Fruit fly (Drosophila melanogaster): ENCODE measurements around the gene CG10588.

Gene CG10588

DNA sequence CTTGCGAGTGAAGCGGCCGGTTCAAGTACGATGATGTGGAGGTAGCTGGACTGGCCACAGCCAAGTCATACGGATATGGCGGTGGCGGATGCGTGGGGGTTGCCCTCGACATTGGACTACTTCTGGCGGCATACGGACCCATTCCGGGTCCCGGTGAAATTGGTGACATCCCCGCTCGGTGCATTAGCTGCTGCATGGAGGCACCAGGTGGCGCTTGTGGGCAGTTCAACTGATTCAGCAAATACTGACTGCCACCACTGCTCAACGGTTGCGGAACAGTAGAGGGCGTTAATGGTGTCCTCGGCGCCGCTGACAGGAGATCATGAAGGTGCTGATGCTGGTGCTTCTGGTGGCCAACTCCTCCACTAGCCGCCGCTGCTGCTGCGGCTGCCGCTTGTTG is 42.9 kb downstream of the CG10588 start:
- TF ChIP-seq OdsH (GFP tag; optimal IDR thresholded peaks at IDR 0.05) = no peak
- TF ChIP-seq br (GFP tag; optimal IDR thresholded peaks at IDR 0.05) = no peak
- no peak for TF ChIP-seq h (GFP tag; optimal IDR thresholded peaks at IDR 0.05)
- no peak for TF ChIP-seq Mio (GFP tag; optimal IDR thresholded peaks at IDR 0.05)

DNA sequence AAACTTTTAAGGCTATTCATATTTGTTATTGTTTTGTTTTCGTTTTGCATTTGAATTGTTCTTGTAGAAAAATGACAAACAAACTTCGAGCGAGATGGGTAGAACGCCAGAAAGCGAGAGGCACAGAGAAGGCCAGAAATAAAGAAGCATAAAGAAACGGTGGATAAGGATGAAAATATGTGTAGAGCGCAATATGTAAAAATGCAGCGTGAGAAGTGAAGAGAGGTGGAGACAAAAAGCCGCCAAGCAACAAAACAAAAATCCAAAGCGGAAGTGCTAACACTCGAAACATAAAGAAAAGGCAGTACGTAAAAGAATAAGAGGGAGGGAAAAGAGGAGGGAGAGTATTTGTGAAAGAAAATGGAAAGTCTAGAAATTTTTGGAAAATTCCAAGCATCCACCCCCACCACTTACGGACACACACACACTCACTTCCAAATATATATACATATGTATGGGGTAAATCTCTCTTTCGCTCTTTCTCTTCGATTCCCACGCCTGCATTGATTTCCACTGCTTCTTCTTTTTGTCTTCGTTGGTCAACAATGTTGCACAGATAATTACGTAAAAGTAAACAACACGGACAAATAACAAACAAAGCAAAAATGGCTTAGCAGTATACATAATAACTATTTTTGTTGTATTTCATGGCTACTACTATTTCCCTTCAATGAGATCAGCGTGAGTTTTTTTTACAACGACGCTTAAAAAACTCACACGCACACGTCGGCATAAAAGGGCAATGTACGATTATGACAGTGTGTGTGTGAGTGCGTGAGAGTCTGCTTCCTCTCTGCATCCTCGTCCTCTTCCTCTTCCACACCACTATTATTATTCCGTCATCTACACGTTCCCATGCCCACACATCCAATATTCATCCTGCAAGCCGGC is 50.9 kb downstream of the CG10588 start:
- TF ChIP-seq OdsH (GFP tag; optimal IDR thresholded peaks at IDR 0.05) (no peak), psq (GFP tag; optimal IDR thresholded peaks at IDR 0.05) (peak; percentile 83)

DNA sequence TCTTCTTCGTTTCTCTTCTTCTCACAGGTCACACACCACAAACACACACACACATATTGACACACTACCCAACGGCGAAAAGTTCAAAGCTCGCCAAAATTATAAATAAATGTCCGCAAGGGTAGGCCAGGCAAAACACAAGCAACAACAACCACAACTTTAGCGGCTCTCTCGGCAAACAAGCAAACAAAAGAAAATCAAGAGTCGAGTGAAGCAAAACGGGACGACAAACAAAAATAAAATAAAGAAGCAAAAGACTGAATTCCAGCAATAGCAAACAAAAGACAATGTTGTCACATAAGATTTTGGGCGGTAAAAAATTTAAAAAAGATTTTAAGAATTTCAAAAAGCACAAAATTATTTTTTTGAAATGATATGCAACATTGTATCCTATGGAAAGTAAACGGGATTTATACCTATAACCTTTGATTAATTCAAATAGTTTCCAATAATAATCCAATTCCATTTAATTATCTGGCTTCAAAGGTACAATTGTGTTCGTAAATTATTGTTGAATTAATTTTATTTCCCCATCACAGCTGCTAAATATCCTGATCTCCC is 51.6 kb downstream of the CG10588 start:
- no peak for TF ChIP-seq CG9705 (GFP tag; optimal IDR thresholded peaks at IDR 0.05)
- no peak for TF ChIP-seq sage (GFP tag; optimal IDR thresholded peaks at IDR 0.05)
- peak; percentile 26 for TF ChIP-seq ey (GFP tag; optimal IDR thresholded peaks at IDR 0.05)
- TF ChIP-seq woc (GFP tag; optimal IDR thresholded peaks at IDR 0.05) = peak; percentile 24
- peak; percentile 49 for TF ChIP-seq psq (GFP tag; optimal IDR thresholded peaks at IDR 0.05)

DNA sequence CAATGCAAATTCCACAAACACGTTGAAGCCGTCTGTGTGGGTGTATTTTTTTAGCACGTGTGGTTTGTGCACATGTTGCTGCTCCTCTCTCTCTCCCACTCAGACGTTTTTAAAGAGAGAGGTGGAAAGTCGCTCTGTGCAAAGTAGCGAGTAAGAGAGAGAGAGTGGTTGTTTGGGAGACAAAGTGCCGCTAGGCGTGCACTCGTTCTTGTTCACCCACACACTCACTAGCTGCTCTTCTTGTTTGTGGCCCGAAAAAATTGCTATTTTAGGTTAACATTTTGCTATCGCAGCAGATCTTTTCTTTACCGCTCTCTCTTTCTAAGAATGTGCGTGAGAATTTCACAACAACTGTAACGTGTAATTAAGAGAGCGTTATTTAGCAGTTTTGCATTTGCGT is 52.2 kb downstream of the CG10588 start:
- TF ChIP-seq Dif (GFP tag; optimal IDR thresholded peaks at IDR 0.05; ENCODE audit: partially characterized antibody) = peak; percentile 94
- TF ChIP-seq br (GFP tag; optimal IDR thresholded peaks at IDR 0.05) = no peak
- TF ChIP-seq Dfd (GFP tag; optimal IDR thresholded peaks at IDR 0.05) = no peak
- no peak for TF ChIP-seq dmrt93B (GFP tag; optimal IDR thresholded peaks at IDR 0.05)
- no peak for TF ChIP-seq CG32264 (GFP tag; optimal IDR thresholded peaks at IDR 0.05)
- no peak for TF ChIP-seq sv (GFP tag; optimal IDR thresholded peaks at IDR 0.05)
- no peak for TF ChIP-seq Rel (GFP tag; optimal IDR thresholded peaks at IDR 0.05)
- TF ChIP-seq Rel (tag; optimal IDR thresholded peaks at IDR 0.05) = peak; percentile 11
- TF ChIP-seq dsf (GFP tag; optimal IDR thresholded peaks at IDR 0.05; ENCODE audit: borderline replicate concordance) = no peak
- no peak for TF ChIP-seq pan (optimal IDR thresholded peaks at IDR 0.05)
- peak; percentile 58 for TF ChIP-seq Vsx2 (GFP tag; optimal IDR thresholded peaks at IDR 0.05; ENCODE audit: partially characterized antibody)
- TF ChIP-seq lola (GFP tag; optimal IDR thresholded peaks at IDR 0.05) = no peak
- no peak for TF ChIP-seq fru (GFP tag; optimal IDR thresholded peaks at IDR 0.05)
- TF ChIP-seq jim (GFP tag; optimal IDR thresholded peaks at IDR 0.05) = no peak
- peak; percentile 84 to 94 for TF ChIP-seq dl (GFP tag; optimal IDR thresholded peaks at IDR 0.05; ENCODE audit: insufficient read depth in 1 of 2, partially characterized antibody in 2 of 2)
- TF ChIP-seq tai (GFP tag; optimal IDR thresholded peaks at IDR 0.05) = no peak

DNA sequence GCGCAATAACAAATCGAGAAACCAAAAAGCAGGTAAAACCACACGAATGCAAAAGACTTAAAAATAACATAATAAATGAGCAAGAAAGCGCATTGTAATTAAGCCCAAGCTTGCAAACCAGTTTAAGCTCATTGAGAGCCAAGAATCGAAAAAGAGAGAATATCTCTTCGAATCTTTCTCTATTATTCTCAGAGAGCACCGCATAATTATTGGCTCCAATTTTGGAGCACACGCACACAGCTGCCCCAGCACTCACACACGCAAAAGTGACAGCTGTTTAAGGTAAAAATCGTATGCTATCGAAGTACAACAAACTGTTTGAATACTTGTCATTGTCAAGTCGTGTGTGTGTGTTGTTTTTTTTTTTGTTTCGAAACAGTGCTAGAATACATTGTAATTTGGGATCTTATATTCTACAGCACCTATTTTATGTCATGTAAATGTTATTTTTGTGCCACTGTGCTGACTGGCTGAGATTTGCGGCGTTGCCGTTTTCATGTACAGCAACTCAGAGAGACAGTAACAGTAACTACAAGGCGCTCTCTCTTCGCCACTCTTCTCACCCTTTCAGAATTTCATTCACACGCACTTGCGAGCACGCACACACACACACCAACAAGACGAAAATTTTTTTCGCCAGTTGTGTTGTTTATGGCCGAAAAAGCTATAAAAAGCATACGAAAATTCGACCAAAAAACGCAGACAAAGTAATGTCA is 52.8 kb downstream of the CG10588 start:
- TF ChIP-seq OdsH (GFP tag; optimal IDR thresholded peaks at IDR 0.05) (peak; percentile 76), Hr78 (GFP tag; optimal IDR thresholded peaks at IDR 0.05) (no peak), Jra (GFP tag; optimal IDR thresholded peaks at IDR 0.05) (peak; percentile 52), dl (GFP tag; optimal IDR thresholded peaks at IDR 0.05; ENCODE audit: insufficient read depth in 1 of 2, partially characterized antibody in 2 of 2) (peak; percentile 29 to 63), brk (GFP tag; optimal IDR thresholded peaks at IDR 0.05) (peak; percentile 42), lola (GFP tag; optimal IDR thresholded peaks at IDR 0.05) (no peak), Abd-B (GFP tag; optimal IDR thresholded peaks at IDR 0.05) (no peak), fru (GFP tag; optimal IDR thresholded peaks at IDR 0.05) (peak; percentile 96), woc (GFP tag; optimal IDR thresholded peaks at IDR 0.05) (peak; percentile 74), rgr (GFP tag; optimal IDR thresholded peaks at IDR 0.05) (peak; percentile 81), Hnf4 (GFP tag; optimal IDR thresholded peaks at IDR 0.05) (peak; percentile 70), CrebA (GFP tag; optimal IDR thresholded peaks at IDR 0.05; ENCODE audit: borderline replicate concordance) (peak; percentile 52), GATAd (GFP tag; optimal IDR thresholded peaks at IDR 0.05) (no peak), Sp1 (GFP tag; optimal IDR thresholded peaks at IDR 0.05) (peak; percentile 35), Myc (optimal IDR thresholded peaks at IDR 0.05) (no peak), dmrt93B (GFP tag; optimal IDR thresholded peaks at IDR 0.05) (peak; percentile 31), Dfd (GFP tag; optimal IDR thresholded peaks at IDR 0.05) (no peak), Mio (GFP tag; optimal IDR thresholded peaks at IDR 0.05) (no peak), CG9705 (GFP tag; optimal IDR thresholded peaks at IDR 0.05) (no peak), foxo (GFP tag; optimal IDR thresholded peaks at IDR 0.05) (peak in 1 of 2 experiments; percentile 84), psq (GFP tag; optimal IDR thresholded peaks at IDR 0.05) (peak; percentile 85), usp (GFP tag; optimal IDR thresholded peaks at IDR 0.05) (no peak), jim (GFP tag; optimal IDR thresholded peaks at IDR 0.05) (no peak), Hr83 (GFP tag; optimal IDR thresholded peaks at IDR 0.05; ENCODE audit: poor library complexity, severe bottlenecking) (no peak), pan (optimal IDR thresholded peaks at IDR 0.05) (no peak), Rel (GFP tag; optimal IDR thresholded peaks at IDR 0.05) (no peak), Rel (tag; optimal IDR thresholded peaks at IDR 0.05) (peak; percentile 12), sv (GFP tag; optimal IDR thresholded peaks at IDR 0.05) (no peak), N (GFP tag; optimal IDR thresholded peaks at IDR 0.05) (no peak)

All from whole organism, wandering third instar larva.